Fruit fly (Drosophila melanogaster) whole organism, prepupa: ENCODE measurements around the gene GluRIA.

ENCODE experiments used
- Blimp-1 ChIP-seq: fragments of 200-800 bp; sonication (Bioruptor generic); optimal IDR thresholded peaks from 3 replicates; lab custom pipeline; 2017; ENCODE audit warnings: missing biosample characterization, missing genetic modification characterization, mild to moderate bottlenecking, moderate library complexity, missing genetic modification reagents
- CG10631 ChIP-seq: fragments of 200-800 bp; sonication (Bioruptor generic); optimal IDR thresholded peaks from 2 replicates; lab custom pipeline; 2016; ENCODE audit warnings: missing biosample characterization, missing genetic modification characterization
- CG10669 ChIP-seq: fragments of 200-800 bp; sonication (Bioruptor generic); optimal IDR thresholded peaks from 3 replicates; lab custom pipeline; 2018; ENCODE audit warnings: missing biosample characterization, mild to moderate bottlenecking, missing genetic modification characterization, moderate library complexity
- CG11762 ChIP-seq: fragments of 200-800 bp; sonication (Bioruptor generic); optimal IDR thresholded peaks from 3 replicates; lab custom pipeline; 2016; ENCODE audit warnings: missing biosample characterization, missing genetic modification characterization; ENCODE audit not compliant: insufficient read depth
- CG16779 ChIP-seq: fragments of 200-800 bp; sonication (Bioruptor generic); optimal IDR thresholded peaks from 3 replicates; lab custom pipeline; 2017; ENCODE audit warnings: missing biosample characterization, mild to moderate bottlenecking, missing genetic modification characterization
- CG34406 ChIP-seq: fragments of 200-800 bp; sonication (Bioruptor generic); optimal IDR thresholded peaks from 3 replicates; lab custom pipeline; 2016; ENCODE audit warnings: missing biosample characterization, missing genetic modification characterization
- CG6792 ChIP-seq: fragments of 200-800 bp; sonication (Bioruptor generic); optimal IDR thresholded peaks from 3 replicates; lab custom pipeline; 2016; ENCODE audit warnings: missing biosample characterization, missing genetic modification characterization
- CG6854 ChIP-seq: fragments of 200-800 bp; sonication (Bioruptor generic); optimal IDR thresholded peaks from 2 replicates; lab custom pipeline; 2017; ENCODE audit warnings: missing biosample characterization, mild to moderate bottlenecking, missing genetic modification characterization
- CG8632 ChIP-seq: fragments of 200-800 bp; sonication (Bioruptor generic); optimal IDR thresholded peaks from 3 replicates; lab custom pipeline; 2016; ENCODE audit warnings: missing biosample characterization, missing genetic modification characterization
- Ets96B ChIP-seq: fragments of 200-800 bp; optimal IDR thresholded peaks from 2 replicates; lab custom pipeline; 2019; ENCODE audit warnings: missing biosample characterization, mild to moderate bottlenecking, missing genetic modification characterization, moderate library complexity
- Lpt ChIP-seq: fragments of 200-800 bp; sonication (Bioruptor generic); optimal IDR thresholded peaks from 3 replicates; lab custom pipeline; 2016; ENCODE audit warnings: missing biosample characterization, missing genetic modification characterization
- Smox ChIP-seq: fragments of 200-800 bp; sonication (Bioruptor generic); optimal IDR thresholded peaks from 3 replicates; lab custom pipeline; 2016; ENCODE audit warnings: missing biosample characterization, missing genetic modification characterization
- Sox102F ChIP-seq: fragments of 200-800 bp; sonication (Bioruptor generic); optimal IDR thresholded peaks from 2 replicates; lab custom pipeline; 2016; ENCODE audit warnings: missing biosample characterization, mild to moderate bottlenecking, missing genetic modification characterization
- cyc ChIP-seq: fragments of 200-800 bp; sonication (Bioruptor generic); optimal IDR thresholded peaks from 3 replicates; lab custom pipeline; 2016; ENCODE audit warnings: missing biosample characterization, missing genetic modification characterization

DNA sequence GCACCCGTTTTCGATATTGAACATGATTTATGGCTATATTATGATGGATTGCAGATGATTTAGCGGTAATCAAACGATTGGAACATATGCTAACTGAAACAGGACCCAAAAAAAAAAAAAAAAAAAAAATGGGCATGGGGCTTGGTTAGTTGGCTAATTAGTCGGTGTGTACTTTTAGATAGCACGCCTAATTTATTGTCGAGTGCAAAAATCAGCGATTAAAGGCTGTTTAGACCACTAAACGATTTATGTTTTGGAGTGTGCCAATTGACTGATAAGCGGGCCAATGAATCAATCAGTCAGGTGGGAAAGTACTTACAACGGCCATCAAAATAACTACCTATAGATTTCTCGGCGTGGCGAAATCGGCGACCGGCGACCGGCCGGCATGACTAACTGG, 8.7 kb upstream of the GluRIA start:
- TF ChIP-seq Lpt (no peak), Sox102F (no peak), CG11762 (GFP tag; lab: Kevin White, UChicago) (no peak), CG10669 (GFP tag; lab: Kevin White, UChicago) (no peak), CG34406 (GFP tag; lab: Kevin White, UChicago) (no peak), CG6792 (GFP tag; lab: Kevin White, UChicago) (no peak), cyc (GFP tag; lab: Kevin White, UChicago) (no peak), CG10631 (GFP tag; lab: Kevin White, UChicago) (no peak), Blimp-1 (GFP tag; lab: Kevin White, UChicago) (no peak), CG8632 (GFP tag; lab: Kevin White, UChicago) (no peak), Ets96B (tag; lab: Kevin White, UChicago) (no peak), Smox (GFP tag; lab: Kevin White, UChicago) (no peak), CG16779 (no peak), CG6854 (GFP tag; lab: Kevin White, UChicago) (no peak)
